Fruit fly (Drosophila melanogaster): ENCODE data around the gene Fkbp39.

Fkbp39 gene

DNA sequence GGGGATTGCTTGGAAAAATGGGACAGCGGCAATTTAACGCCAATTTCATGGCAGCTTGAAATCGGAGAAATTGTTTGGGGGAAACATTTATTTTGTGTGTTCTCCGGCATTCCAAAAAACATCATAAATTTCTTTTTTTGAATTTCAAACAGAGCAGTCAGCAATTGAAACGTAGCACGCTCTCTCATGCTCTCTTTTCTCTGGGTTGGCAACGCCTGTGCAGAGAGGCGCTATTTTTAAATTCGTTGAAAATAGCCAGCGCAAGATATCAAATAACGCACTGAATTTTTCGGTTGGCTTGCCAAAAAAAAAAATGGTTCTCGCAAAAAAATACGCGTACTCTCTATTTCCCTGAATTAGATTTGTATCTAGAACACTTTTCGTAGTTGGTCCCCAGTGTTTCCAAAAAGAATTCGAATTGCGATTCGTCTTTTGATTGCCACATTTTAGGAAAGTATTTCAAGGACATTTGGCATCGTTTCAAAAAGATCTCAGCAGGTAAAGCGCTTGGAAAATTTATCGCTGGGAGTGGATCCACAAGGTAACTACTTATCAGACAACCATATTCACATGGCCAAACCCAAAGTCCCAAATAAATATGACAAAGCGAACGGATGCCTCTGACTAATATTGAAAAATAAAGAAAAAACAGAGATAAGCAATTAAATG lies 46.8 kb downstream of the Fkbp39 start (continued):
- TF ChIP-seq CoRest (tag; optimal IDR thresholded peaks at IDR 0.05) (peak; percentile 15), CG17829 (tag; optimal IDR thresholded peaks at IDR 0.05) (peak; percentile 24), CG13775 (GFP tag; optimal IDR thresholded peaks at IDR 0.05) (no peak), phol (tag; optimal IDR thresholded peaks at IDR 0.05) (peak; percentile 32), eve (GFP tag; optimal IDR thresholded peaks at IDR 0.05) (peak in 1 of 2 experiments; percentile 64), vnd (GFP tag; IDR thresholded peaks at IDR 0.05; ENCODE audit: partially characterized antibody) (no peak), CG14441 (GFP tag; IDR thresholded peaks at IDR 0.05) (no peak), Hand (GFP tag; optimal IDR thresholded peaks at IDR 0.05) (peak; percentile 25), CG1233 (GFP tag; optimal IDR thresholded peaks at IDR 0.05) (no peak), CG33213 (GFP tag; optimal IDR thresholded peaks at IDR 0.05) (peak; percentile 30), Awh (GFP tag; IDR thresholded peaks at IDR 0.05) (no peak), Lpt (GFP tag; optimal IDR thresholded peaks at IDR 0.05) (no peak), CG4282 (GFP tag; optimal IDR thresholded peaks at IDR 0.05) (peak; percentile 47), exex (tag; optimal IDR thresholded peaks at IDR 0.05) (peak; percentile 45), CG18764 (GFP tag; optimal IDR thresholded peaks at IDR 0.05) (no peak), ftz-f1 (GFP tag; optimal IDR thresholded peaks at IDR 0.05) (peak; percentile 74), CG12659 (GFP tag; optimal IDR thresholded peaks at IDR 0.05) (peak; percentile 22), CG14860 (GFP tag; IDR thresholded peaks at IDR 0.05; ENCODE audit: partially characterized antibody) (no peak), crp (GFP tag; optimal IDR thresholded peaks at IDR 0.05) (peak in 1 of 2 experiments; percentile 25), HmgD (GFP tag; optimal IDR thresholded peaks at IDR 0.05) (peak; percentile 29), CG9797 (GFP tag; optimal IDR thresholded peaks at IDR 0.05) (peak; percentile 7), cad (GFP tag; optimal IDR thresholded peaks at IDR 0.05) (no peak), BEAF-32 (GFP tag; optimal IDR thresholded peaks at IDR 0.05) (peak; percentile 10), Dp (GFP tag; optimal IDR thresholded peaks at IDR 0.05) (peak; percentile 96), Abd-B (GFP tag; optimal IDR thresholded peaks at IDR 0.05) (peak; percentile 38), CG2116 (GFP tag; optimal IDR thresholded peaks at IDR 0.05) (peak; percentile 12)

- TF ChIP-seq CG11695 (GFP tag; IDR thresholded peaks at IDR 0.05) = no peak
- 0 out of 3 replicates have a peak, but pooled peaks have one; percentile 22 for TF ChIP-seq Dbx (GFP tag; IDR thresholded peaks at IDR 0.05)
- TF ChIP-seq C15 (GFP tag; IDR thresholded peaks at IDR 0.05) = 0 out of 3 replicates have a peak, but pooled peaks have one; percentile 19
- TF ChIP-seq MTF-1 (GFP tag; optimal IDR thresholded peaks at IDR 0.05; ENCODE audit: borderline replicate concordance) = no peak
These were observed 49.7 kb downstream of the Fkbp39 start for dm6 chr3R:15282982-15283809.

DNA sequence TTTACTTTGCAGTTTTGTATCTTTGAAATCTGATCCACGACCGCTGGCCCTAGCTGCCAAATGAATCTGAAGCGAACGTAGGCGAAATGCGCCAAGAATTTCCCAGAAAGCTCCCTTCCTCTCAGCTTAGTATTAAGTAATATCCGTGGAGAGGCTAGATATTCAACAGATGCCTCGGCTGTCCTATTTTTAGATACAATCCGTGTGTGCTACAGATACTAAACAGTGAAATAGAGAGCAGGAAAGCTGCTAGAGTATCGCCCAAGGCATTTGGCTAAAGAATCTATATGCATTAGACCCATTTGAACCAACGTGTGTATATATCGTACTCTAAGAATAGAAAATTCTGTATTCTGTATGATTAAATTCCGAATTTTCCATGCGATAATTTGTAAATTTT lies 50.6 kb downstream of the Fkbp39 start:
- TF ChIP-seq CG11560 (tag; IDR thresholded peaks at IDR 0.05) (no peak), Med (GFP tag) (peak; percentile 23), CG10431 (GFP tag; optimal IDR thresholded peaks at IDR 0.05) (no peak), sd (tag; optimal IDR thresholded peaks at IDR 0.05) (peak; percentile 57), HLH3B (GFP tag; IDR thresholded peaks at IDR 0.05) (no peak), lilli (GFP tag; optimal IDR thresholded peaks at IDR 0.05) (peak; percentile 18), D19A (tag; optimal IDR thresholded peaks at IDR 0.05) (peak; percentile 18), kah (GFP tag; optimal IDR thresholded peaks at IDR 0.05) (peak; percentile 69), ato (GFP tag; IDR thresholded peaks at IDR 0.05; ENCODE audit: partially characterized antibody) (no peak), tup (GFP tag; optimal IDR thresholded peaks at IDR 0.05) (no peak), CG32772 (GFP tag; IDR thresholded peaks at IDR 0.05) (0 out of 2 replicates have a peak, but pooled peaks have one; percentile 17), ranshi (GFP tag; IDR thresholded peaks at IDR 0.05) (no peak), repo (GFP tag; optimal IDR thresholded peaks at IDR 0.05) (no peak)

Measured in whole organism, embryonic.